Worm (Caenorhabditis elegans) whole organism, midembryonic: ENCODE results near the gene unc-1.

ENCODE experiments used
- cog-1 ChIP-seq: sonication (generic microtip); optimal IDR thresholded peaks from 2 replicates; lab custom pipeline; 2016; ENCODE audit warnings: missing genetic modification characterization, missing compliant biosample characterization
- flt-1 ChIP-seq: fragments of 200-800 bp; sonication (Bioruptor generic); IDR thresholded peaks from 2 replicates; pipeline ENCODE4 v1.3.6; 2022; ENCODE audit warnings: missing genetic modification characterization, missing compliant biosample characterization
- med-1 ChIP-seq: sonication (generic microtip); optimal IDR thresholded peaks from 2 replicates; lab custom pipeline; 2017; ENCODE audit warnings: missing genetic modification characterization, mild to moderate bottlenecking, missing compliant biosample characterization, antibody characterized with exemption, missing genetic modification reagents; ENCODE audit not compliant: insufficient read depth
- tab-1 ChIP-seq: fragments of 200-800 bp; sonication (Bioruptor generic); IDR thresholded peaks from 2 replicates; pipeline ENCODE4 v1.3.6; 2022; ENCODE audit warnings: missing genetic modification characterization, missing compliant biosample characterization
- ztf-23 ChIP-seq: fragments of 200-800 bp; sonication (Bioruptor generic); IDR thresholded peaks from 2 replicates; pipeline ENCODE4 v1.3.6; 2022; ENCODE audit warnings: missing genetic modification reagents, missing genetic modification characterization, missing compliant biosample characterization
- ztf-29 ChIP-seq: fragments of 200-800 bp; sonication (Bioruptor generic); IDR thresholded peaks from 2 replicates; pipeline ENCODE4 v1.3.6; 2022; ENCODE audit warnings: missing genetic modification reagents, missing genetic modification characterization, missing compliant biosample characterization

DNA sequence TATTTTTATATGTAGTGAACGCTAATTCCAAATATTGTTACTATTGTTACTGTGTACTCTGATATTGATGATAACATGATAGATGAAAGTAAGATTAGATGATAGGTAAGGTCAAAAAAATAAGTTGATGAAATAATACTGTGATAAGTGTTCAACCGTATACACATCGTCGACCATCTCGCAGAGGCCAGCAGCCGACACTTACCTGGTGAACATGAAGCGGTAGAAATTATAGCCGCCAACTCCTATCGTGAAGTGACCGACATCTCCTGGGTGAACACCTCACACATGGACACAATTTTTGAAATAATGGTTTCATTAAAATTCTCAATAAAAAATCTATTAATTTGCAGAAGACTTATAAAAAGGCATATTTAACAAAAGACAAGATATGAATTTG is 34.9 kb downstream of the unc-1 start:
- TF ChIP-seq med-1 (GFP tag; lab: Kevin White, UChicago) (no peak), flt-1 (GFP tag; lab: Robert Waterston, UW) (no peak), ztf-23 (no peak), tab-1 (GFP tag; lab: Robert Waterston, UW) (no peak), ztf-29 (no peak), cog-1 (no peak)
